Fruit fly (Drosophila melanogaster): ENCODE data around the gene yem.

Gene yem

DNA sequence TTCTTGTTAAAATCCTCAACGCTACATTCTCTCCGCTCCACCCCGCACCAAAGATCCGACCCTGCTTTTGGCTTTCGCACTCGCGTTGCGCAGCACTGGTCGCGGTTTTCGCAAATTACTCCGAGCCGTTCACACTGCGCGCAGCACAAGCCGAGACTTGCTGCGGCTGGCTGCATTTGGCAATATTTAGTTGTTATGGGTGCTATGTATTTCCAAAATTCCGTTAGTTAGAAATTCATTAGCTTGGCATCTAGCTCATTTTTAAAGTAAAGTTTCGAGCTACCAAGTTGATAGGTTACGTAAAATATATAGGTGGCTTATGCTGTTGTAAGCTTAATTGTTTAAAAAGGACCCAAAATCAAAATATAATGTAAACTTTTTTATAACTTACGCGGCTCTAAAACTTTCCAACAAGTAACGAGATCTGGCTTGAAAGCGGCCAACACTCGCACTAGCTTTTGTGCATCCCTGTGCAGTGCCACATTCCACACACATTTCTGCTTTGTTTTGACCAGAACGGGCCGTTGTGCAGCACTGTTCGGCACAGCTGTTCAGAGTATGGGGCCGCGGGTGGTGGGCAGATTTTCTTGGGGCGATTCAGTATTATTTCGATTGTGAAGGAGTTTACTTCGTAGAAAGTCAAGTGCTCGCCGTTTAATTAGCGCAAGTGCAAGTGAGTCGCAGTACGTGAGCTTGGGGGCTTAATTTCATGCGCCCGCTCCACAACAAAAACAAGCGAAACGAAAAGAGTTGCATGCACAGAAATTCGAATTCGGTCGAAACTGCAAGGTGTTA is at the start of gene yem, which contains the start of gene Ctl2 (continued):
- TF ChIP-seq BtbVII (GFP tag; optimal IDR thresholded peaks at IDR 0.05) (peak; percentile 34), CG15514 (GFP tag; optimal IDR thresholded peaks at IDR 0.05) (peak; percentile 38), CG6175 (GFP tag; IDR thresholded peaks at IDR 0.05) (peak; percentile 69; the same call in 2 of the 3 replicates), gfzf (GFP tag; optimal IDR thresholded peaks at IDR 0.05) (peak; percentile 46), CG10979 (tag; optimal IDR thresholded peaks at IDR 0.05) (peak; percentile 32), fd102C (GFP tag; optimal IDR thresholded peaks at IDR 0.05) (no peak), CG7372 (GFP tag; IDR thresholded peaks at IDR 0.05) (peak; percentile 24; the same call in 1 of the 2 replicates), Gug (GFP tag; IDR thresholded peaks at IDR 0.05) (peak; percentile 72; the same call in 3 of the 4 replicates), CG7963 (GFP tag; IDR thresholded peaks at IDR 0.05; ENCODE audit: partially characterized antibody) (no peak), CG8290 (GFP tag; optimal IDR thresholded peaks at IDR 0.05) (peak; percentile 85), CG8290 (tag; optimal IDR thresholded peaks at IDR 0.05) (peak; percentile 68 to 90), CG11560 (tag; IDR thresholded peaks at IDR 0.05) (peak; percentile 32; the same call in 1 of the 3 replicates), CG11085 (GFP tag; IDR thresholded peaks at IDR 0.05) (peak; percentile 61), Fer3 (tag; optimal IDR thresholded peaks at IDR 0.05) (peak; percentile 39), CG9727 (GFP tag; optimal IDR thresholded peaks at IDR 0.05) (peak; percentile 73), CG14441 (GFP tag; IDR thresholded peaks at IDR 0.05) (peak; percentile 67; the same call in 1 of the 2 replicates), wdn (GFP tag; IDR thresholded peaks at IDR 0.05) (peak; percentile 51), br (optimal IDR thresholded peaks at IDR 0.05) (no peak), CG11456 (GFP tag; IDR thresholded peaks at IDR 0.05) (peak; percentile 81), CG3281 (GFP tag; optimal IDR thresholded peaks at IDR 0.05) (peak; percentile 61), gro (GFP tag; optimal IDR thresholded peaks at IDR 0.05) (peak; percentile 84), D (optimal IDR thresholded peaks at IDR 0.05) (no peak), D (GFP tag; optimal IDR thresholded peaks at IDR 0.05) (peak; percentile 50), Atf6 (GFP tag; IDR thresholded peaks at IDR 0.05) (0 out of 2 replicates have a peak, but pooled peaks have one; percentile 8), Abd-B (GFP tag; optimal IDR thresholded peaks at IDR 0.05) (peak; percentile 76), ara (GFP tag; IDR thresholded peaks at IDR 0.05) (0 out of 2 replicates have a peak, but pooled peaks have one; percentile 50)

DNA sequence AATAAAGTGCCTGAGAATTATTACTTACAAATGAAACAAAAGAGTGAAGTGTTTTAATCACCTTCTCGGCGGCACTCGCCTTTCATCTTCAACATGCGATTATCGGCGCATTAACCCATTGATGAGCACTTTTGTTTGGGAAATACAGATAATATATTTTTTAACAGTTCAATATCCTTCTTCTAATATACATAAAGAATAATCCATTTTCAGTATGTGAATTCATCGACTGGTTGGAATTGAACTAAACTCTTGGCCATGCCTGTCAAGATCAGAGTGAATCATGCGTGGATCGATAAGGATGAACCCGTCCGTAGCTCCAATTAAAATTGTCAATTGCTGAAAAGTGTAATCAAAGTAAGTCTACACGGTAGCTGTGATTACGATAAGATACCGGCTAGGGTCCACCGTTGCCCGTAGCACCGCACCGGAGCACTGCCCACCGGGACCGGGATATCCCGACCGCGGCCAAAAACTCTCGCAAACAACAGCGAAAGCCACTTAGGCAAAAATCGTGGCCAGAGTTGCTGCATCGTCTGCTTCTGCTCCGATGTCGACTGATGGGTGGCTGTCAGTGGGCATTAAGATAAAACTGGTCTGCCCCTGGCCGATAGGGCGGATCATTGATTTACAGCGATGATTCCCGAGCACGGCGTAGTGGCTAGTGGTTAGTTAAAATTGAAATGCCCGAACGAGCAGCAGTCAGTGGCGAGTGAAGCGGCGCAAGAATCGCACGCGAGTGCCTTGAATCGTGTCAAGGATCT is 42.4 kb upstream of the yem start, which contains the start of gene CG11898:
CG11898 (plus strand) TSS at position 714 of the 764 bp plus-strand sequence.
- TF ChIP-seq org-1 (GFP tag; optimal IDR thresholded peaks at IDR 0.05): no peak
- peak; percentile 36 for TF ChIP-seq mirr (GFP tag; optimal IDR thresholded peaks at IDR 0.05)
- TF ChIP-seq CG14710 (tag; optimal IDR thresholded peaks at IDR 0.05): no peak
- no peak for TF ChIP-seq Jarid2 (GFP tag; optimal IDR thresholded peaks at IDR 0.05)
- no peak for TF ChIP-seq pan (optimal IDR thresholded peaks at IDR 0.05)
- TF ChIP-seq pan (GFP tag; optimal IDR thresholded peaks at IDR 0.05 in 1 of 2, IDR thresholded peaks at IDR 0.05 in 1 of 2): peak in 1 of 2 experiments; percentile 26
- TF ChIP-seq Mad (GFP tag; optimal IDR thresholded peaks at IDR 0.05): no peak
- TF ChIP-seq nerfin-1 (tag; optimal IDR thresholded peaks at IDR 0.05): no peak
- TF ChIP-seq grn (GFP tag; optimal IDR thresholded peaks at IDR 0.05): peak; percentile 60
- TF ChIP-seq CG11504 (tag; optimal IDR thresholded peaks at IDR 0.05): no peak
- TF ChIP-seq CG33557 (GFP tag; optimal IDR thresholded peaks at IDR 0.05): no peak
- no peak for TF ChIP-seq CG18262 (tag; optimal IDR thresholded peaks at IDR 0.05)
- TF ChIP-seq gfzf (GFP tag; optimal IDR thresholded peaks at IDR 0.05): no peak
- no peak for TF ChIP-seq YL-1 (GFP tag; optimal IDR thresholded peaks at IDR 0.05)
- no peak for TF ChIP-seq sqz (GFP tag; optimal IDR thresholded peaks at IDR 0.05)
- peak; percentile 36 for TF ChIP-seq CG18599 (GFP tag; optimal IDR thresholded peaks at IDR 0.05)
- no peak for TF ChIP-seq CG7987 (GFP tag; optimal IDR thresholded peaks at IDR 0.05)
- no peak for TF ChIP-seq CG15269 (tag; optimal IDR thresholded peaks at IDR 0.05)
- peak; percentile 56 for TF ChIP-seq CG11696 (GFP tag; IDR thresholded peaks at IDR 0.05)
- TF ChIP-seq exex (tag; optimal IDR thresholded peaks at IDR 0.05): peak; percentile 84

All from whole organism, embryonic.